Fruit fly (Drosophila melanogaster): ENCODE data around the gene CG42788.
A peak's percentile ranks its signal among the peaks of the same experiment; 100 is the strongest.

Gene CG42788

dm6 chr3R:15129998-15130397 lies 1.7 kb downstream of the CG42788 start:
- TF ChIP-seq CG32772 (GFP tag; IDR thresholded peaks at IDR 0.05) (no peak), ci (GFP tag; IDR thresholded peaks at IDR 0.05) (0 out of 3 replicates have a peak, but pooled peaks have one; percentile 26), CG33557 (GFP tag; optimal IDR thresholded peaks at IDR 0.05) (no peak), pho (GFP tag; optimal IDR thresholded peaks at IDR 0.05) (no peak), Abd-B (GFP tag; optimal IDR thresholded peaks at IDR 0.05) (peak; percentile 7), CG30020 (tag; optimal IDR thresholded peaks at IDR 0.05) (no peak), sr (GFP tag; IDR thresholded peaks at IDR 0.05) (peak; percentile 57; the same call in 2 of the 3 replicates), PHDP (tag; optimal IDR thresholded peaks at IDR 0.05) (no peak), dpn (GFP tag; optimal IDR thresholded peaks at IDR 0.05) (no peak), mam (GFP tag; optimal IDR thresholded peaks at IDR 0.05) (no peak), sim (GFP tag; IDR thresholded peaks at IDR 0.05) (no peak), bowl (GFP tag; IDR thresholded peaks at IDR 0.05) (0 out of 2 replicates have a peak, but pooled peaks have one; percentile 14), ind (GFP tag; optimal IDR thresholded peaks at IDR 0.05) (no peak), CG7271 (tag; optimal IDR thresholded peaks at IDR 0.05) (no peak), crol (GFP tag; IDR thresholded peaks at IDR 0.05) (peak; percentile 48), abd-A (tag; optimal IDR thresholded peaks at IDR 0.05) (peak; percentile 64), lov (optimal IDR thresholded peaks at IDR 0.05) (no peak), lov (GFP tag; IDR thresholded peaks at IDR 0.05) (0 out of 3 replicates have a peak, but pooled peaks have one; percentile 41), chinmo (GFP tag; IDR thresholded peaks at IDR 0.05; ENCODE audit: partially characterized antibody) (0 out of 4 replicates have a peak, but pooled peaks have one; percentile 56), cwo (GFP tag; optimal IDR thresholded peaks at IDR 0.05) (peak; percentile 12), CG8290 (GFP tag; optimal IDR thresholded peaks at IDR 0.05) (no peak), CG8290 (tag; optimal IDR thresholded peaks at IDR 0.05) (peak in 1 of 2 experiments; percentile 28), CG12769 (tag; optimal IDR thresholded peaks at IDR 0.05) (peak; percentile 41), sd (tag; optimal IDR thresholded peaks at IDR 0.05) (peak; percentile 67), bcd (GFP tag; optimal IDR thresholded peaks at IDR 0.05) (no peak), CG34422 (GFP tag; IDR thresholded peaks at IDR 0.05) (no peak), CG6683 (GFP tag; optimal IDR thresholded peaks at IDR 0.05) (no peak), CG32532 (GFP tag; IDR thresholded peaks at IDR 0.05) (0 out of 2 replicates have a peak, but pooled peaks have one; percentile 7), Stat92E (GFP tag; optimal IDR thresholded peaks at IDR 0.05) (no peak), CG14965 (GFP tag; optimal IDR thresholded peaks at IDR 0.05; ENCODE audit: borderline replicate concordance) (no peak), CG2202 (tag; optimal IDR thresholded peaks at IDR 0.05) (no peak), HLHmδ (GFP tag; optimal IDR thresholded peaks at IDR 0.05) (no peak), scrt (GFP tag; optimal IDR thresholded peaks at IDR 0.05) (peak; percentile 16), sisA (GFP tag; IDR thresholded peaks at IDR 0.05) (no peak), CG6175 (GFP tag; IDR thresholded peaks at IDR 0.05) (0 out of 3 replicates have a peak, but pooled peaks have one; percentile 36), Pdp1 (GFP tag; optimal IDR thresholded peaks at IDR 0.05) (peak in 1 of 2 experiments; percentile 0), CG12236 (GFP tag; optimal IDR thresholded peaks at IDR 0.05) (no peak), CG4328 (GFP tag; optimal IDR thresholded peaks at IDR 0.05) (no peak), CG5953 (GFP tag; IDR thresholded peaks at IDR 0.05) (0 out of 2 replicates have a peak, but pooled peaks have one; percentile 6), CG13894 (tag; optimal IDR thresholded peaks at IDR 0.05) (peak; percentile 6)
